Worm (Caenorhabditis elegans) whole organism, young adult: ENCODE results near the gene K08D12.3.
A peak's percentile ranks its signal among the peaks of the same experiment; 100 is the strongest.

Experiments
- B0336.3 ChIP-seq: fragments of 200-800 bp; sonication (Bioruptor generic); IDR thresholded peaks from 2 replicates; pipeline ENCODE4 v1.3.6; 2022; ENCODE audit warnings: missing genetic modification characterization, missing compliant biosample characterization
- C06A6.2 ChIP-seq: fragments of 200-800 bp; sonication (Bioruptor generic); conservative IDR thresholded peaks from 2 replicates; pipeline ENCODE4 v1.3.6; 2022; ENCODE audit warnings: missing genetic modification characterization, missing compliant biosample characterization
- C17E4.6 ChIP-seq: fragments of 200-800 bp; sonication (Bioruptor generic); IDR thresholded peaks from 2 replicates; pipeline ENCODE4 v1.3.6; 2022; ENCODE audit warnings: missing genetic modification reagents, missing genetic modification characterization, missing compliant biosample characterization
- D2030.7 ChIP-seq: fragments of 200-800 bp; sonication (Bioruptor generic); IDR thresholded peaks from 2 replicates; pipeline ENCODE4 v1.3.6; 2022; ENCODE audit warnings: missing genetic modification reagents, missing genetic modification characterization, missing compliant biosample characterization
- F10E7.11 ChIP-seq: sonication (generic microtip); optimal IDR thresholded peaks from 2 replicates; lab custom pipeline; 2017; ENCODE audit warnings: mild to moderate bottlenecking, missing genetic modification characterization, moderate library complexity, missing compliant biosample characterization
- F22D6.2 ChIP-seq: sonication (generic microtip); optimal IDR thresholded peaks from 2 replicates; lab custom pipeline; 2016; ENCODE audit warnings: mild to moderate bottlenecking, missing genetic modification characterization, missing compliant biosample characterization
- F33H1.4 ChIP-seq: fragments of 200-800 bp; sonication (Bioruptor generic); IDR thresholded peaks from 2 replicates; pipeline ENCODE4 v1.3.6; 2022; ENCODE audit warnings: missing genetic modification reagents, missing genetic modification characterization, missing compliant biosample characterization
- F49E8.2 ChIP-seq: sonication (generic microtip); optimal IDR thresholded peaks from 3 replicates; lab custom pipeline; 2017; ENCODE audit warnings: missing genetic modification characterization, mild to moderate bottlenecking, missing compliant biosample characterization, antibody characterized with exemption, moderate library complexity; ENCODE audit not compliant: insufficient read depth
- F57C9.4 ChIP-seq: sonication (generic microtip); optimal IDR thresholded peaks from 2 replicates; lab custom pipeline; 2017; ENCODE audit warnings: mild to moderate bottlenecking, missing genetic modification characterization, missing compliant biosample characterization
- K11D2.4 ChIP-seq: fragments of 200-800 bp; sonication (Bioruptor generic); IDR thresholded peaks from 2 replicates; pipeline ENCODE4 v1.3.6; 2022; ENCODE audit warnings: missing genetic modification reagents, missing genetic modification characterization, missing compliant biosample characterization
- T26A5.8 ChIP-seq: sonication (generic microtip); optimal IDR thresholded peaks from 2 replicates; lab custom pipeline; 2016; ENCODE audit warnings: missing genetic modification characterization, missing compliant biosample characterization
- Y53G8AR.9 ChIP-seq: fragments of 200-800 bp; sonication (Bioruptor generic); conservative IDR thresholded peaks from 2 replicates; pipeline ENCODE4 v1.3.6; 2022; ENCODE audit warnings: missing genetic modification reagents, missing genetic modification characterization, missing compliant biosample characterization
- Y56A3A.18 ChIP-seq: fragments of 200-800 bp; sonication (Bioruptor generic); IDR thresholded peaks from 2 replicates; pipeline ENCODE4 v1.3.6; 2022; ENCODE audit warnings: missing genetic modification reagents, missing genetic modification characterization, missing compliant biosample characterization
- Y67H2A.10 ChIP-seq: fragments of 200-800 bp; sonication (Bioruptor generic); conservative IDR thresholded peaks from 2 replicates; pipeline ENCODE4 v1.3.6; 2022; ENCODE audit warnings: missing genetic modification reagents, missing genetic modification characterization, missing compliant biosample characterization
- akir-1 ChIP-seq: fragments of 200-800 bp; sonication (Bioruptor generic); optimal IDR thresholded peaks from 2 replicates; lab custom pipeline; 2018; ENCODE audit warnings: mild to moderate bottlenecking, missing genetic modification characterization, moderate library complexity, missing compliant biosample characterization
- ama-1 ChIP-seq, 3 experiments: fragments of 150-350 bp in 1 of 3; sonication (generic microtip) in 2 of 3; optimal IDR thresholded peaks; 2 replicates each; lab custom pipeline; 2014 to 2018; ENCODE audit warnings: missing biosample characterization in 2 of 3, missing genetic modification characterization in 2 of 3, missing genetic modification reagents in 2 of 3
- aptf-2 ChIP-seq: fragments of 200-800 bp; sonication (Bioruptor generic); conservative IDR thresholded peaks from 2 replicates; pipeline ENCODE4 v1.3.6; 2022; ENCODE audit warnings: missing genetic modification reagents, missing genetic modification characterization, missing compliant biosample characterization
- attf-6 ChIP-seq: fragments of 200-800 bp; sonication (Bioruptor generic); IDR thresholded peaks from 2 replicates; pipeline ENCODE4 v1.3.6; 2022; ENCODE audit warnings: missing genetic modification reagents, missing genetic modification characterization, missing compliant biosample characterization
- bed-1 ChIP-seq: fragments of 200-800 bp; sonication (Bioruptor generic); IDR thresholded peaks from 2 replicates; pipeline ENCODE4 v1.3.6; 2022; ENCODE audit warnings: missing genetic modification reagents, missing genetic modification characterization, missing compliant biosample characterization
- cebp-2 ChIP-seq: fragments of 200-800 bp; sonication (Bioruptor generic); IDR thresholded peaks from 2 replicates; pipeline ENCODE4 v1.3.6; 2022; ENCODE audit warnings: missing genetic modification characterization, missing compliant biosample characterization
- ceh-40 ChIP-seq: fragments of 200-800 bp; sonication (Bioruptor generic); IDR thresholded peaks from 2 replicates; pipeline ENCODE4 v1.3.6; 2022; ENCODE audit warnings: missing genetic modification characterization, missing compliant biosample characterization
- ceh-58 ChIP-seq: fragments of 200-800 bp; sonication (Bioruptor generic); IDR thresholded peaks from 2 replicates; pipeline ENCODE4 v1.3.6; 2022; ENCODE audit warnings: missing genetic modification characterization, missing compliant biosample characterization
- ceh-79 ChIP-seq: sonication (generic microtip); optimal IDR thresholded peaks from 2 replicates; lab custom pipeline; 2017; ENCODE audit warnings: mild to moderate bottlenecking, missing genetic modification characterization, missing compliant biosample characterization
- ceh-91 ChIP-seq: fragments of 200-800 bp; sonication (Bioruptor generic); IDR thresholded peaks from 2 replicates; pipeline ENCODE4 v1.3.6; 2022; ENCODE audit warnings: missing genetic modification reagents, missing genetic modification characterization, missing compliant biosample characterization
- chd-7 ChIP-seq: sonication (generic microtip); optimal IDR thresholded peaks from 2 replicates; lab custom pipeline; 2016; ENCODE audit warnings: mild to moderate bottlenecking, missing genetic modification characterization, moderate library complexity, missing compliant biosample characterization
- egl-18 ChIP-seq: fragments of 200-800 bp; sonication (Bioruptor generic); IDR thresholded peaks from 2 replicates; pipeline ENCODE4 v1.3.6; 2022; ENCODE audit warnings: missing genetic modification reagents, missing genetic modification characterization, missing compliant biosample characterization
- egl-44 ChIP-seq: fragments of 200-800 bp; sonication (Bioruptor generic); IDR thresholded peaks from 2 replicates; pipeline ENCODE4 v1.3.6; 2022; ENCODE audit warnings: missing genetic modification reagents, missing genetic modification characterization, missing compliant biosample characterization
- gei-17 ChIP-seq: fragments of 200-800 bp; sonication (Bioruptor generic); optimal IDR thresholded peaks from 2 replicates; lab custom pipeline; 2018; ENCODE audit warnings: mild to moderate bottlenecking, missing genetic modification characterization, missing compliant biosample characterization
- him-1 ChIP-seq: sonication (generic microtip); optimal IDR thresholded peaks from 2 replicates; lab custom pipeline; 2016; ENCODE audit warnings: missing genotype, missing genetic modification reagents, missing genetic modification characterization, missing compliant biosample characterization
- let-526 ChIP-seq: fragments of 200-800 bp; sonication (Bioruptor generic); IDR thresholded peaks from 2 replicates; pipeline ENCODE4 v1.3.6; 2022; ENCODE audit warnings: missing genetic modification reagents, missing genetic modification characterization, missing compliant biosample characterization
- lir-1 ChIP-seq: fragments of 200-800 bp; sonication (Bioruptor generic); conservative IDR thresholded peaks from 2 replicates; pipeline ENCODE4 v1.3.6; 2022; ENCODE audit warnings: missing genetic modification reagents, missing genetic modification characterization, missing compliant biosample characterization
- madf-10 ChIP-seq: sonication (generic microtip); optimal IDR thresholded peaks from 2 replicates; lab custom pipeline; 2016; ENCODE audit warnings: mild to moderate bottlenecking, missing genetic modification characterization, missing compliant biosample characterization
- mcd-1 ChIP-seq: fragments of 200-800 bp; sonication (Bioruptor generic); IDR thresholded peaks from 2 replicates; pipeline ENCODE4 v1.3.6; 2022; ENCODE audit warnings: missing genetic modification reagents, missing genetic modification characterization, missing compliant biosample characterization
- nfyb-1 ChIP-seq: fragments of 200-800 bp; sonication (Bioruptor generic); IDR thresholded peaks from 2 replicates; pipeline ENCODE4 v1.3.6; 2022; ENCODE audit warnings: missing genetic modification reagents, missing genetic modification characterization, missing compliant biosample characterization
- nhr-179 ChIP-seq: sonication (generic microtip); optimal IDR thresholded peaks from 2 replicates; lab custom pipeline; 2016; ENCODE audit warnings: mild to moderate bottlenecking, missing genetic modification characterization, missing compliant biosample characterization
- nhr-90 ChIP-seq: sonication (generic microtip); optimal IDR thresholded peaks from 2 replicates; lab custom pipeline; 2016; ENCODE audit warnings: missing genotype, mild to moderate bottlenecking, missing genetic modification characterization, missing compliant biosample characterization
- pbrm-1 ChIP-seq: fragments of 200-800 bp; sonication (Bioruptor generic); IDR thresholded peaks from 2 replicates; pipeline ENCODE4 v1.3.6; 2022; ENCODE audit warnings: missing genetic modification reagents, missing genetic modification characterization, missing compliant biosample characterization
- rcor-1 ChIP-seq: fragments of 200-800 bp; sonication (Bioruptor generic); IDR thresholded peaks from 2 replicates; pipeline ENCODE4 v1.3.6; 2022; ENCODE audit warnings: missing genetic modification reagents, missing genetic modification characterization, missing compliant biosample characterization
- snpc-1.3 ChIP-seq: sonication (generic microtip); optimal IDR thresholded peaks from 2 replicates; lab custom pipeline; 2017; ENCODE audit warnings: missing genetic modification characterization, mild to moderate bottlenecking, missing compliant biosample characterization, antibody characterized with exemption, moderate library complexity, missing genotype, missing genetic modification reagents; ENCODE audit not compliant: insufficient read depth
- snpc-3.4 ChIP-seq: sonication (generic microtip); optimal IDR thresholded peaks from 2 replicates; lab custom pipeline; 2017; ENCODE audit warnings: missing genetic modification characterization, mild to moderate bottlenecking, missing compliant biosample characterization, antibody characterized with exemption, moderate library complexity, missing genotype, missing genetic modification reagents
- snpc-4 ChIP-seq, 5 experiments: fragments of 150-350 bp in 1 of 5; sonication (generic microtip) in 4 of 5; optimal IDR thresholded peaks; 2 replicates each; lab custom pipeline; 2014 to 2018; ENCODE audit warnings: missing genetic modification characterization in 5 of 5, missing biosample characterization in 3 of 5, antibody characterized with exemption in 2 of 5, mild to moderate bottlenecking in 2 of 5, missing compliant biosample characterization in 2 of 5, missing genotype in 2 of 5, moderate library complexity in 2 of 5, missing genetic modification reagents in 1 of 5
- sptf-2 ChIP-seq: fragments of 200-800 bp; sonication (Bioruptor generic); optimal IDR thresholded peaks from 2 replicates; lab custom pipeline; 2018; ENCODE audit warnings: mild to moderate bottlenecking, missing genetic modification characterization, missing compliant biosample characterization
- tbx-9 ChIP-seq: sonication (generic microtip); optimal IDR thresholded peaks from 2 replicates; lab custom pipeline; 2016; ENCODE audit warnings: borderline replicate concordance, missing genetic modification characterization, inconsistent platforms, missing compliant biosample characterization
- tlf-1 ChIP-seq: fragments of 200-800 bp; sonication (Bioruptor generic); optimal IDR thresholded peaks from 2 replicates; lab custom pipeline; 2018; ENCODE audit warnings: mild to moderate bottlenecking, missing genetic modification characterization, missing compliant biosample characterization
- unc-62 ChIP-seq: fragments of 150-350 bp; optimal IDR thresholded peaks from 2 replicates; lab custom pipeline; 2014; ENCODE audit warnings: missing biosample characterization, missing genetic modification reagents, missing genetic modification characterization
- xnd-1 ChIP-seq: sonication (generic microtip); optimal IDR thresholded peaks from 2 replicates; lab custom pipeline; 2016; ENCODE audit warnings: missing genotype, missing genetic modification reagents, missing genetic modification characterization, missing compliant biosample characterization
- zfh-2 ChIP-seq: fragments of 200-800 bp; sonication (Bioruptor generic); conservative IDR thresholded peaks from 2 replicates; pipeline ENCODE4 v1.3.6; 2022; ENCODE audit warnings: missing genetic modification reagents, missing genetic modification characterization, missing compliant biosample characterization
- ztf-25 ChIP-seq: fragments of 200-800 bp; sonication (Bioruptor generic); IDR thresholded peaks from 2 replicates; pipeline ENCODE4 v1.3.6; 2022; ENCODE audit warnings: missing genetic modification reagents, missing genetic modification characterization, missing compliant biosample characterization
- ztf-6 ChIP-seq: fragments of 200-800 bp; sonication (Bioruptor generic); IDR thresholded peaks from 2 replicates; pipeline ENCODE4 v1.3.6; 2022; ENCODE audit warnings: missing genetic modification reagents, missing genetic modification characterization, missing compliant biosample characterization

Gene K08D12.3

DNA sequence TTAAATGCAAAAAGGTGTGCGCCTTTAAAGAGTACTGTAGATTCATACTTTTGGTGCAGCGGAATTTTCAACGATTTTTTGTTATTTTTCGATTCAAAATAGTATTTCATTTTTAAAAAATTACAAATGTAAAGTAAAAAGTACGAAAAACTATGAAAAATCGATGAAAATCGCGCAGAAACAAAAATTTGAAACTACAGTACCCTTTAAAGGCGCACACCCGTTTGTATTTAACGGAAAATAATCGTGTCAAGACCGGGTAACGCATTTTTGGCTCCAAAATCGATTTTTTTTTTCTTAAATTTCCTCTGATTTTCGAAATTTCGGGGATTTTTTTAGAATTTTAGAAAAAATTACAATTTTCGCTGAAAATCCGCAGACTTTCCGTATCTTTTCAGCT, 2.1 kb upstream of the K08D12.3 start (continued):
- TF ChIP-seq ztf-25 (GFP tag; lab: Robert Waterston, UW) = no peak
- no peak for TF ChIP-seq gei-17
- no peak for TF ChIP-seq C17E4.6 (GFP tag; lab: Robert Waterston, UW)
- TF ChIP-seq ama-1 (optimal IDR thresholded peaks at IDR 0.05; lab: Kevin White, UChicago) = no peak
- TF ChIP-seq ama-1 (GFP tag; optimal IDR thresholded peaks at IDR 0.05; lab: Kevin White, UChicago) = no peak
- TF ChIP-seq F57C9.4 (tag; lab: Kevin White, UChicago) = no peak
- no peak for TF ChIP-seq nfyb-1 (GFP tag; lab: Robert Waterston, UW)
- no peak for TF ChIP-seq rcor-1
- TF ChIP-seq ceh-58 (GFP tag; lab: Robert Waterston, UW) = no peak
- no peak for TF ChIP-seq mcd-1 (GFP tag; lab: Robert Waterston, UW)
- no peak for TF ChIP-seq cebp-2
- no peak for TF ChIP-seq B0336.3
- TF ChIP-seq Y67H2A.10 (GFP tag; lab: Robert Waterston, UW) = no peak
- no peak for TF ChIP-seq madf-10
- no peak for TF ChIP-seq tbx-9 (tag; lab: Kevin White, UChicago)
- TF ChIP-seq tlf-1 (GFP tag; lab: Kevin White, UChicago) = no peak
- TF ChIP-seq let-526 = no peak
- no peak for TF ChIP-seq snpc-3.4
- TF ChIP-seq chd-7 (tag; lab: Kevin White, UChicago) = no peak
- no peak for TF ChIP-seq pbrm-1
- TF ChIP-seq akir-1 (GFP tag; lab: Kevin White, UChicago) = no peak
- TF ChIP-seq Y56A3A.18 (GFP tag; lab: Robert Waterston, UW) = no peak
- TF ChIP-seq sptf-2 (GFP tag; lab: Kevin White, UChicago) = no peak
- no peak for TF ChIP-seq unc-62
- no peak for TF ChIP-seq C06A6.2 (GFP tag; lab: Robert Waterston, UW)
- TF ChIP-seq lir-1 (GFP tag; lab: Robert Waterston, UW) = no peak
- peak; percentile 46; the same call in 1 of the 2 replicates for TF ChIP-seq ceh-91
- peak; percentile 32; the same call in 1 of the 2 replicates for TF ChIP-seq D2030.7
- TF ChIP-seq ztf-6 = no peak
- no peak for TF ChIP-seq Y53G8AR.9
- TF ChIP-seq bed-1 (GFP tag; lab: Robert Waterston, UW) = no peak
- TF ChIP-seq K11D2.4 (GFP tag; lab: Robert Waterston, UW) = no peak
- TF ChIP-seq ceh-79 (tag; lab: Kevin White, UChicago) = no peak
- TF ChIP-seq nhr-179 (tag; lab: Kevin White, UChicago) = no peak
- peak; percentile 77 for TF ChIP-seq F33H1.4 (GFP tag; lab: Robert Waterston, UW)
- no peak for TF ChIP-seq egl-44
- TF ChIP-seq him-1 (tag; lab: Kevin White, UChicago) = no peak
- no peak for TF ChIP-seq attf-6 (GFP tag; lab: Robert Waterston, UW)
- no peak for TF ChIP-seq zfh-2 (GFP tag; lab: Robert Waterston, UW)
- no peak for TF ChIP-seq nhr-90 (tag; lab: Kevin White, UChicago)
- no peak for TF ChIP-seq snpc-4 (GFP tag; optimal IDR thresholded peaks at IDR 0.05; lab: Kevin White, UChicago)
- TF ChIP-seq snpc-4 (tag; optimal IDR thresholded peaks at IDR 0.05; lab: Kevin White, UChicago) = no peak
- TF ChIP-seq xnd-1 = peak; percentile 51
- no peak for TF ChIP-seq egl-18 (GFP tag; lab: Robert Waterston, UW)
- TF ChIP-seq T26A5.8 (tag; lab: Kevin White, UChicago) = no peak
- TF ChIP-seq F22D6.2 (tag; lab: Kevin White, UChicago) = no peak
- no peak for TF ChIP-seq F10E7.11 (tag; lab: Kevin White, UChicago)
- TF ChIP-seq snpc-1.3 (tag; lab: Kevin White, UChicago) = no peak
- no peak for TF ChIP-seq aptf-2 (GFP tag; lab: Robert Waterston, UW)
- no peak for TF ChIP-seq ceh-40 (GFP tag; lab: Robert Waterston, UW)
- TF ChIP-seq F49E8.2 = no peak
- TF ChIP-seq, all 124 proteins: peak for 8
